Fruit fly (Drosophila melanogaster) whole organism, embryonic: ENCODE measurements around the gene CG13850.

Source experiments
- Ada2b ChIP-seq: fragments of 200-800 bp; sonication (Bioruptor generic); IDR thresholded peaks from 2 replicates; pipeline ENCODE4 v1.3.6; 2022; ENCODE audit warnings: missing biosample characterization, missing genetic modification characterization
- BtbVII ChIP-seq: fragments of 200-800 bp; sonication (Bioruptor generic); optimal IDR thresholded peaks from 3 replicates; lab custom pipeline; 2017; ENCODE audit warnings: missing biosample characterization, mild to moderate bottlenecking, missing genetic modification characterization
- C15 ChIP-seq: fragments of 200-800 bp; sonication (Bioruptor generic); IDR thresholded peaks from 3 replicates; pipeline ENCODE4 v1.3.6; 2022; ENCODE audit warnings: missing biosample characterization, missing genetic modification characterization
- CG12659 ChIP-seq: fragments of 200-800 bp; sonication (Bioruptor generic); optimal IDR thresholded peaks from 3 replicates; lab custom pipeline; 2017; ENCODE audit warnings: mild to moderate bottlenecking, missing biosample characterization, missing genetic modification reagents, missing genetic modification characterization
- CG14441 ChIP-seq: fragments of 200-800 bp; sonication (Bioruptor generic); IDR thresholded peaks from 2 replicates; pipeline ENCODE4 v1.3.6; 2022; ENCODE audit warnings: missing biosample characterization, missing genetic modification characterization
- CG1602 ChIP-seq: fragments of 200-800 bp; sonication (Bioruptor generic); optimal IDR thresholded peaks from 3 replicates; lab custom pipeline; 2016; ENCODE audit warnings: missing biosample characterization, missing genetic modification characterization
- CG16815 ChIP-seq: fragments of 200-800 bp; sonication (Bioruptor generic); optimal IDR thresholded peaks from 3 replicates; lab custom pipeline; 2017; ENCODE audit warnings: missing biosample characterization, mild to moderate bottlenecking, missing genetic modification characterization
- CG18011 ChIP-seq: fragments of 200-800 bp; sonication (Bioruptor generic); optimal IDR thresholded peaks from 2 replicates; lab custom pipeline; 2017; ENCODE audit warnings: missing biosample characterization, missing genetic modification characterization, mild to moderate bottlenecking, moderate library complexity, missing genotype
- CG18599 ChIP-seq: fragments of 200-800 bp; sonication (Bioruptor generic); optimal IDR thresholded peaks from 3 replicates; lab custom pipeline; 2017; ENCODE audit warnings: missing biosample characterization, missing genetic modification characterization, mild to moderate bottlenecking, moderate library complexity, missing genetic modification reagents
- CG2120 ChIP-seq: fragments of 200-800 bp; sonication (Bioruptor generic); optimal IDR thresholded peaks from 3 replicates; lab custom pipeline; 2016; ENCODE audit warnings: missing biosample characterization, missing genetic modification characterization
- CG2678 ChIP-seq: fragments of 200-800 bp; sonication (Bioruptor generic); optimal IDR thresholded peaks from 3 replicates; lab custom pipeline; 2019; ENCODE audit warnings: missing biosample characterization, mild to moderate bottlenecking, missing genetic modification characterization, moderate library complexity
- CG31441 ChIP-seq: fragments of 200-800 bp; sonication (Bioruptor generic); IDR thresholded peaks from 2 replicates; pipeline ENCODE4 v1.3.6; 2022; ENCODE audit warnings: missing biosample characterization, missing genetic modification characterization
- CG3163 ChIP-seq: fragments of 200-800 bp; sonication (Bioruptor generic); optimal IDR thresholded peaks from 3 replicates; lab custom pipeline; 2016; ENCODE audit warnings: missing biosample characterization, missing genetic modification characterization
- CG32767 ChIP-seq: fragments of 200-800 bp; sonication (Bioruptor generic); IDR thresholded peaks from 2 replicates; pipeline ENCODE4 v1.3.6; 2022; ENCODE audit warnings: missing biosample characterization, missing genetic modification characterization
- CG34224 ChIP-seq: fragments of 200-800 bp; sonication (Bioruptor generic); IDR thresholded peaks from 3 replicates; pipeline ENCODE4 v1.3.6; 2022; ENCODE audit warnings: missing biosample characterization, missing genetic modification characterization; ENCODE audit not compliant: partially characterized antibody
- CG34376 ChIP-seq: fragments of 200-800 bp; sonication (Bioruptor generic); optimal IDR thresholded peaks from 2 replicates; lab custom pipeline; 2018; ENCODE audit warnings: missing biosample characterization, mild to moderate bottlenecking, missing genetic modification characterization
- CG42726 ChIP-seq: fragments of 200-800 bp; sonication (Bioruptor generic); IDR thresholded peaks from 2 replicates; pipeline ENCODE4 v1.3.6; 2022; ENCODE audit warnings: missing biosample characterization, missing genetic modification characterization; ENCODE audit not compliant: partially characterized antibody
- CG4424 ChIP-seq: fragments of 200-800 bp; sonication (Bioruptor generic); optimal IDR thresholded peaks from 3 replicates; lab custom pipeline; 2016; ENCODE audit warnings: missing biosample characterization, missing genetic modification characterization
- CG4854 ChIP-seq: fragments of 200-800 bp; sonication (Bioruptor generic); optimal IDR thresholded peaks from 2 replicates; lab custom pipeline; 2016; ENCODE audit warnings: missing biosample characterization, missing genetic modification characterization, inconsistent platforms
- Chrac-16 ChIP-seq: fragments of 200-800 bp; sonication (Bioruptor generic); optimal IDR thresholded peaks from 3 replicates; lab custom pipeline; 2016; ENCODE audit warnings: missing biosample characterization, missing genetic modification characterization
- Eip74EF ChIP-seq, 2 experiments: fragments of 200-800 bp in 1 of 2; fragments of >200 bp in 1 of 2; sonication (Bioruptor generic) in 1 of 2; optimal IDR thresholded peaks; 2 replicates each; lab custom pipeline; 2017 to 2019; ENCODE audit warnings: missing biosample characterization in 2 of 2, missing genetic modification characterization in 2 of 2, mild to moderate bottlenecking in 1 of 2, moderate library complexity in 1 of 2
- Ets65A ChIP-seq: fragments of 200-800 bp; sonication (Bioruptor generic); peaks from one replicate; lab custom pipeline; 2016; ENCODE audit warnings: missing biosample characterization, missing genetic modification characterization
- Ets97D ChIP-seq: fragments of 200-800 bp; sonication (Bioruptor generic); optimal IDR thresholded peaks from 3 replicates; lab custom pipeline; 2016; ENCODE audit warnings: missing biosample characterization, missing genetic modification characterization
- Hr39 ChIP-seq: fragments of >200 bp; optimal IDR thresholded peaks from 2 replicates; lab custom pipeline; 2017
- Hr51 ChIP-seq, 2 experiments: fragments of 200-800 bp; sonication (Bioruptor generic); optimal IDR thresholded peaks; 2 replicates in 1 of 2; 3 replicates in 1 of 2; lab custom pipeline; 2016 to 2018; ENCODE audit warnings: missing biosample characterization in 2 of 2, missing genetic modification characterization in 2 of 2, mild to moderate bottlenecking in 1 of 2, moderate library complexity in 1 of 2
- Meics ChIP-seq: fragments of 200-800 bp; sonication (Bioruptor generic); optimal IDR thresholded peaks from 2 replicates; lab custom pipeline; 2017; ENCODE audit warnings: missing biosample characterization, mild to moderate bottlenecking, missing genetic modification characterization
- Nf-YC ChIP-seq: fragments of 200-800 bp; optimal IDR thresholded peaks from 3 replicates; lab custom pipeline; 2019; ENCODE audit warnings: missing biosample characterization, mild to moderate bottlenecking, missing genetic modification characterization, moderate library complexity
- Oli ChIP-seq: fragments of 200-800 bp; sonication (Bioruptor generic); optimal IDR thresholded peaks from 2 replicates; lab custom pipeline; 2018; ENCODE audit warnings: missing biosample characterization, mild to moderate bottlenecking, missing genetic modification characterization, moderate library complexity
- Scr ChIP-seq: fragments of 200-800 bp; sonication (Bioruptor generic); IDR thresholded peaks from 2 replicates; pipeline ENCODE4 v1.3.6; 2022; ENCODE audit warnings: missing biosample characterization, missing genetic modification characterization; ENCODE audit not compliant: partially characterized antibody
- Sox102F ChIP-seq: fragments of 200-800 bp; sonication (Bioruptor generic); optimal IDR thresholded peaks from 2 replicates; lab custom pipeline; 2018; ENCODE audit warnings: missing biosample characterization, mild to moderate bottlenecking, missing genetic modification characterization, moderate library complexity
- bcd ChIP-seq: fragments of 200-800 bp; sonication (Bioruptor generic); optimal IDR thresholded peaks from 2 replicates; lab custom pipeline; 2017; ENCODE audit warnings: missing biosample characterization, mild to moderate bottlenecking, missing genetic modification characterization
- btn ChIP-seq: fragments of 200-800 bp; sonication (Bioruptor generic); optimal IDR thresholded peaks from 2 replicates; lab custom pipeline; 2016; ENCODE audit warnings: missing biosample characterization, missing genetic modification characterization
- chif ChIP-seq, 2 experiments: fragments of 200-800 bp; sonication (Bioruptor generic); optimal IDR thresholded peaks; 3 replicates each; lab custom pipeline; 2016; ENCODE audit warnings: missing biosample characterization in 2 of 2, missing genetic modification characterization in 2 of 2
- danr ChIP-seq: fragments of 200-800 bp; sonication (Bioruptor generic); IDR thresholded peaks from 2 replicates; pipeline ENCODE4 v1.3.6; 2022; ENCODE audit warnings: missing biosample characterization, missing genetic modification characterization
- disco-r ChIP-seq: fragments of 200-800 bp; sonication (Bioruptor generic); optimal IDR thresholded peaks from 2 replicates; lab custom pipeline; 2016; ENCODE audit warnings: missing biosample characterization, missing genetic modification characterization
- emc ChIP-seq: fragments of 200-800 bp; sonication (Bioruptor generic); optimal IDR thresholded peaks from 2 replicates; lab custom pipeline; 2016; ENCODE audit warnings: missing biosample characterization, missing genetic modification characterization
- exex ChIP-seq: fragments of 200-800 bp; sonication (Bioruptor generic); optimal IDR thresholded peaks from 4 replicates; lab custom pipeline; 2018; ENCODE audit warnings: missing biosample characterization, mild to moderate bottlenecking, missing genetic modification characterization, moderate library complexity
- gcm2 ChIP-seq: fragments of 200-800 bp; sonication (Bioruptor generic); optimal IDR thresholded peaks from 2 replicates; lab custom pipeline; 2016; ENCODE audit warnings: missing biosample characterization, missing genetic modification characterization
- grn ChIP-seq: fragments of 200-800 bp; sonication (Bioruptor generic); optimal IDR thresholded peaks from 3 replicates; lab custom pipeline; 2017; ENCODE audit warnings: missing biosample characterization, missing genetic modification characterization
- hkb ChIP-seq, 2 experiments: fragments of 200-800 bp in 1 of 2; fragments of >200 bp in 1 of 2; sonication (Bioruptor generic) in 1 of 2; IDR thresholded peaks in 1 of 2; optimal IDR thresholded peaks in 1 of 2; 2 replicates each; pipeline versions ENCODE4 v1.3.6 to Lab custom; 2017 to 2022; ENCODE audit warnings: missing biosample characterization in 1 of 2, missing genetic modification characterization in 1 of 2
- ken ChIP-seq: fragments of 200-800 bp; sonication (Bioruptor generic); IDR thresholded peaks from 3 replicates; pipeline ENCODE4 v1.3.6; 2022; ENCODE audit warnings: missing biosample characterization, missing genetic modification characterization
- lab ChIP-seq: fragments of 200-800 bp; sonication (Bioruptor generic); optimal IDR thresholded peaks from 3 replicates; lab custom pipeline; 2017; ENCODE audit warnings: missing biosample characterization, missing genetic modification characterization, mild to moderate bottlenecking, moderate library complexity, missing genetic modification reagents
- nmo ChIP-seq: fragments of 200-800 bp; sonication (Bioruptor generic); optimal IDR thresholded peaks from 2 replicates; lab custom pipeline; 2018; ENCODE audit warnings: missing biosample characterization, mild to moderate bottlenecking, missing genetic modification characterization, moderate library complexity
- p53 ChIP-seq: fragments of 200-800 bp; sonication (Bioruptor generic); optimal IDR thresholded peaks from 2 replicates; lab custom pipeline; 2016; ENCODE audit warnings: missing biosample characterization, missing genetic modification characterization
- pho ChIP-seq: fragments of 200-800 bp; sonication (Bioruptor generic); optimal IDR thresholded peaks from 2 replicates; lab custom pipeline; 2016; ENCODE audit warnings: missing biosample characterization, missing genetic modification characterization
- prd ChIP-seq, 3 experiments: fragments of >200 bp in 2 of 3; fragments of 200-800 bp in 1 of 3; sonication (Bioruptor generic) in 1 of 3; optimal IDR thresholded peaks in 2 of 3; IDR thresholded peaks in 1 of 3; 2 replicates in 2 of 3; 3 replicates in 1 of 3; pipeline versions ENCODE4 v1.3.6 to Lab custom; 2017 to 2022; ENCODE audit warnings: missing biosample characterization in 1 of 3, missing genetic modification characterization in 1 of 3
- tgo ChIP-seq: fragments of 200-800 bp; sonication (Bioruptor generic); IDR thresholded peaks from 3 replicates; pipeline ENCODE4 v1.3.6; 2022; ENCODE audit warnings: missing biosample characterization, missing genetic modification characterization
- tio ChIP-seq: fragments of 200-800 bp; sonication (Bioruptor generic); optimal IDR thresholded peaks from 2 replicates; lab custom pipeline; 2017; ENCODE audit warnings: missing biosample characterization, missing genetic modification characterization, inconsistent platforms

Gene CG13850

dm6 chr3R:22455335-22455985 is 44.7 kb upstream of the CG13850 start (continued):
- TF ChIP-seq CG1602 (GFP tag; lab: Kevin White, UChicago), result no peak
- peak; percentile 34 for TF ChIP-seq Oli
- TF ChIP-seq nmo (GFP tag; lab: Kevin White, UChicago), result peak; percentile 20
- TF ChIP-seq Meics (GFP tag; lab: Kevin White, UChicago), result no peak
- TF ChIP-seq Ets65A (GFP tag; lab: Kevin White, UChicago), result peak; percentile 90
- no peak for TF ChIP-seq Nf-YC (tag; lab: Kevin White, UChicago)
- TF ChIP-seq CG42726 (GFP tag; lab: Robert Waterston, UW), result no peak
- peak; percentile 4 for TF ChIP-seq CG2120
- no peak for TF ChIP-seq disco-r
- TF ChIP-seq danr (GFP tag; lab: Robert Waterston, UW), result no peak
- no peak for TF ChIP-seq lab (GFP tag; lab: Kevin White, UChicago)
- no peak for TF ChIP-seq Scr (GFP tag; lab: Robert Waterston, UW)
- no peak for TF ChIP-seq CG18011 (GFP tag; lab: Kevin White, UChicago)
- TF ChIP-seq ken (GFP tag; lab: Robert Waterston, UW), result no peak
- peak; percentile 6 for TF ChIP-seq CG16815 (GFP tag; lab: Kevin White, UChicago)
- TF ChIP-seq Ada2b (GFP tag; lab: Robert Waterston, UW), result 0 out of 2 replicates have a peak, but pooled peaks have one; percentile 6
- peak; percentile 2 for TF ChIP-seq Chrac-16 (GFP tag; lab: Kevin White, UChicago)
- no peak for TF ChIP-seq tgo
- TF ChIP-seq CG4854 (GFP tag; lab: Kevin White, UChicago), result no peak
- TF ChIP-seq CG2678, result peak; percentile 33
- no peak for TF ChIP-seq CG4424
- TF ChIP-seq CG18599 (GFP tag; lab: Kevin White, UChicago), result peak; percentile 9
- no peak for TF ChIP-seq Ets97D
- no peak for TF ChIP-seq btn (GFP tag; lab: Kevin White, UChicago)
- TF ChIP-seq pho, result no peak
- TF ChIP-seq CG32767 (GFP tag; lab: Robert Waterston, UW), result no peak
- 0 out of 2 replicates have a peak, but pooled peaks have one; percentile 26 for TF ChIP-seq CG31441
- TF ChIP-seq CG14441 (GFP tag; lab: Robert Waterston, UW), result peak; percentile 15; the same call in 1 of the 2 replicates
- no peak for TF ChIP-seq p53 (GFP tag; lab: Kevin White, UChicago)
- TF ChIP-seq emc (GFP tag; lab: Kevin White, UChicago), result no peak
- TF ChIP-seq chif (GFP tag; optimal IDR thresholded peaks at IDR 0.05; lab: Kevin White, UChicago), result no peak
- TF ChIP-seq BtbVII (GFP tag; lab: Kevin White, UChicago), result no peak
- no peak for TF ChIP-seq CG34224 (GFP tag; lab: Robert Waterston, UW)
- no peak for TF ChIP-seq Eip74EF (GFP tag; optimal IDR thresholded peaks at IDR 0.05; lab: Kevin White, UChicago)
- TF ChIP-seq tio (GFP tag; lab: Kevin White, UChicago), result no peak
- peak; percentile 84 for TF ChIP-seq CG34376 (GFP tag; lab: Kevin White, UChicago)
- TF ChIP-seq grn (GFP tag; lab: Kevin White, UChicago), result no peak
- TF ChIP-seq prd (optimal IDR thresholded peaks at IDR 0.05; lab: Kevin White, UChicago), result no peak
- TF ChIP-seq prd (GFP tag; IDR thresholded peaks at IDR 0.05; lab: Robert Waterston, UW), result peak; percentile 30; the same call in 1 of the 3 replicates
- no peak for TF ChIP-seq hkb (optimal IDR thresholded peaks at IDR 0.05; lab: Kevin White, UChicago)
- TF ChIP-seq hkb (GFP tag; IDR thresholded peaks at IDR 0.05; lab: Robert Waterston, UW), result 0 out of 2 replicates have a peak, but pooled peaks have one; percentile 16
- no peak for TF ChIP-seq C15 (GFP tag; lab: Robert Waterston, UW)
- no peak for TF ChIP-seq gcm2
- peak; percentile 12 for TF ChIP-seq bcd (GFP tag; lab: Kevin White, UChicago)
- no peak for TF ChIP-seq exex
- TF ChIP-seq CG12659, result peak; percentile 0
- peak in 1 of 2 experiments; percentile 2 for TF ChIP-seq Hr51 (GFP tag; optimal IDR thresholded peaks at IDR 0.05; lab: Kevin White, UChicago)
- peak; percentile 7 for TF ChIP-seq Sox102F
- no peak for TF ChIP-seq CG3163
- no peak for TF ChIP-seq Hr39 (lab: Kevin White, UChicago)
